Worm (Caenorhabditis elegans) whole organism, young adult: Measurements from ENCODE around the gene acs-4.

ENCODE experiments used
- Y53G8AR.9 ChIP-seq: fragments of 200-800 bp; sonication (Bioruptor generic); conservative IDR thresholded peaks from 2 replicates; pipeline ENCODE4 v1.3.6; 2022; ENCODE audit warnings: missing genetic modification reagents, missing genetic modification characterization, missing compliant biosample characterization
- Y95B8A.8 ChIP-seq: fragments of 200-800 bp; sonication (Bioruptor generic); IDR thresholded peaks from 2 replicates; pipeline ENCODE4 v1.3.6; 2022; ENCODE audit warnings: missing genetic modification reagents, missing genetic modification characterization, missing compliant biosample characterization
- attf-6 ChIP-seq: fragments of 200-800 bp; sonication (Bioruptor generic); IDR thresholded peaks from 2 replicates; pipeline ENCODE4 v1.3.6; 2022; ENCODE audit warnings: missing genetic modification reagents, missing genetic modification characterization, missing compliant biosample characterization
- die-1 ChIP-seq: sonication (generic microtip); optimal IDR thresholded peaks from 2 replicates; lab custom pipeline; 2016; ENCODE audit warnings: missing genotype, mild to moderate bottlenecking, missing genetic modification characterization, missing compliant biosample characterization
- dox-1 ChIP-seq: fragments of 200-800 bp; sonication (Bioruptor generic); IDR thresholded peaks from 2 replicates; pipeline ENCODE4 v1.3.6; 2022; ENCODE audit warnings: missing genetic modification reagents, missing genetic modification characterization, missing compliant biosample characterization
- ets-4 ChIP-seq: fragments of 200-800 bp; sonication (Bioruptor generic); optimal IDR thresholded peaks from 2 replicates; lab custom pipeline; 2018; ENCODE audit warnings: mild to moderate bottlenecking, missing genetic modification characterization, missing compliant biosample characterization
- unc-62 ChIP-seq: fragments of 150-350 bp; optimal IDR thresholded peaks from 2 replicates; lab custom pipeline; 2014; ENCODE audit warnings: missing biosample characterization, missing genetic modification reagents, missing genetic modification characterization

DNA sequence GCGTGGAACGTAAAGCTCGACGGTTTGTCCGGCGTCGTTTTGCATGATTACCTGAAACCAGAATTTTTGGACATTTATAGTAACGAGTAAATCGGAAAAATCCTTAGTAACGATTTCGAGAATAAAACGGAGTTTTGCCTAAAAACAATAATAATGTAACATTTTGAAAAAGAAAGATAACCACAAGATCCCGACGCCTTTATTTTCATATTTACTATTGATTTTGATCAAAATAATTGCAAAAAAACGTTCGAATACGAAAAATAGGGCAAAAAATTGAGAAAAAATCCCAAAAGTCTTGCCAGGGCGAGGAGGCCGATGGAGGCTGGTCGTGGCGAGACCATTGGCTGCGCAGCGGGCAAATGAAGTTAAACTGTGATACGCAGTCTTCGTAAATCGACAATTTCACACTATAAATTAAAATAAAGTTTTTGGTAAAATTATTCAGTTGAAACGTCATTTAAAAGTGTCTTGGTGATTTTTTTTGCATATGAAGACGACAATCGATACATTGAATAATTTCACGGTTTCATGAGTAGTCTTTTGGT is 22.0 kb downstream of the acs-4 start, which contains the start of gene rps-21:
- TF ChIP-seq Y95B8A.8: peak; percentile 67; the same call in 1 of the 2 replicates
- no peak for TF ChIP-seq unc-62 (GFP tag; lab: Kevin White, UChicago)
- no peak for TF ChIP-seq die-1 (tag; lab: Kevin White, UChicago)
- TF ChIP-seq attf-6: no peak
- 0 out of 2 replicates have a peak, but pooled peaks have one; percentile 14 for TF ChIP-seq Y53G8AR.9 (GFP tag; lab: Robert Waterston, UW)
- no peak for TF ChIP-seq ets-4 (GFP tag; lab: Kevin White, UChicago)
- peak; percentile 49; the same call in 1 of the 2 replicates for TF ChIP-seq dox-1 (GFP tag; lab: Robert Waterston, UW)
